Worm (Caenorhabditis elegans) whole organism, midembryonic: ENCODE measurements around the gene eea-1.

ENCODE experiments used
- T22C8.4 ChIP-seq: fragments of 200-800 bp; sonication (Bioruptor generic); IDR thresholded peaks from 2 replicates; pipeline ENCODE4 v1.3.6; 2022; ENCODE audit warnings: missing genetic modification characterization, missing compliant biosample characterization
- flt-1 ChIP-seq: fragments of 200-800 bp; sonication (Bioruptor generic); IDR thresholded peaks from 2 replicates; pipeline ENCODE4 v1.3.6; 2022; ENCODE audit warnings: missing genetic modification characterization, missing compliant biosample characterization
- klf-2 ChIP-seq: fragments of 200-800 bp; sonication (Bioruptor generic); conservative IDR thresholded peaks from 2 replicates; pipeline ENCODE4 v1.3.6; 2022; ENCODE audit warnings: missing genetic modification reagents, missing genetic modification characterization, missing compliant biosample characterization
- med-1 ChIP-seq: sonication (generic microtip); optimal IDR thresholded peaks from 2 replicates; lab custom pipeline; 2017; ENCODE audit warnings: missing genetic modification characterization, mild to moderate bottlenecking, missing compliant biosample characterization, antibody characterized with exemption, missing genetic modification reagents; ENCODE audit not compliant: insufficient read depth
- ref-1 ChIP-seq: fragments of 200-800 bp; sonication (Bioruptor generic); conservative IDR thresholded peaks from 2 replicates; pipeline ENCODE4 v1.3.6; 2022; ENCODE audit warnings: missing genetic modification reagents, missing genetic modification characterization, missing compliant biosample characterization
- tab-1 ChIP-seq: fragments of 200-800 bp; sonication (Bioruptor generic); IDR thresholded peaks from 2 replicates; pipeline ENCODE4 v1.3.6; 2022; ENCODE audit warnings: missing genetic modification characterization, missing compliant biosample characterization
- ztf-23 ChIP-seq: fragments of 200-800 bp; sonication (Bioruptor generic); IDR thresholded peaks from 2 replicates; pipeline ENCODE4 v1.3.6; 2022; ENCODE audit warnings: missing genetic modification reagents, missing genetic modification characterization, missing compliant biosample characterization
- ztf-29 ChIP-seq: fragments of 200-800 bp; sonication (Bioruptor generic); IDR thresholded peaks from 2 replicates; pipeline ENCODE4 v1.3.6; 2022; ENCODE audit warnings: missing genetic modification reagents, missing genetic modification characterization, missing compliant biosample characterization

- no peak for TF ChIP-seq ztf-29 (GFP tag; lab: Robert Waterston, UW)
- TF ChIP-seq tab-1 (GFP tag; lab: Robert Waterston, UW) = no peak
- no peak for TF ChIP-seq klf-2 (GFP tag; lab: Robert Waterston, UW)
- no peak for TF ChIP-seq ztf-23 (GFP tag; lab: Robert Waterston, UW)
- TF ChIP-seq flt-1 (GFP tag; lab: Robert Waterston, UW) = no peak
- TF ChIP-seq T22C8.4 = no peak
- no peak for TF ChIP-seq ref-1 (GFP tag; lab: Robert Waterston, UW)
- no peak for TF ChIP-seq med-1 (GFP tag; lab: Kevin White, UChicago)
These were observed 55.5 kb downstream of the eea-1 start, which contains the start of gene col-162 for ce11 chrV:13441661-13442060.
